Worm (Caenorhabditis elegans) whole organism, L4 larva: ENCODE data around the gene pgph-2.

Experiments
- D1046.2 ChIP-seq: fragments of 200-800 bp; sonication (Bioruptor generic); IDR thresholded peaks from 2 replicates; pipeline ENCODE4 v1.3.6; 2022; ENCODE audit warnings: missing genetic modification characterization, missing compliant biosample characterization
- F26F4.8 ChIP-seq: fragments of 200-800 bp; sonication (Bioruptor generic); conservative IDR thresholded peaks from 2 replicates; pipeline ENCODE4 v1.3.6; 2022; ENCODE audit warnings: missing genetic modification characterization, missing compliant biosample characterization
- F37D6.2 ChIP-seq: sonication (generic microtip); optimal IDR thresholded peaks from 2 replicates; lab custom pipeline; 2016; ENCODE audit warnings: mild to moderate bottlenecking, missing genetic modification characterization, missing compliant biosample characterization
- R02D3.7 ChIP-seq: fragments of 150-350 bp; sonication (generic microtip); optimal IDR thresholded peaks from 3 replicates; lab custom pipeline; 2014; ENCODE audit warnings: missing biosample characterization, missing genetic modification characterization
- T20F7.1 ChIP-seq: fragments of 200-800 bp; sonication (Bioruptor generic); optimal IDR thresholded peaks from 2 replicates; lab custom pipeline; 2018; ENCODE audit warnings: mild to moderate bottlenecking, missing genetic modification characterization, missing compliant biosample characterization
- aly-2 ChIP-seq: sonication (generic microtip); optimal IDR thresholded peaks from 2 replicates; lab custom pipeline; 2018; ENCODE audit warnings: missing biosample characterization, missing genetic modification characterization
- ceh-44 ChIP-seq: fragments of 200-800 bp; sonication (Bioruptor generic); IDR thresholded peaks from 2 replicates; pipeline ENCODE4 v1.3.6; 2022; ENCODE audit warnings: missing genetic modification reagents, missing genetic modification characterization, missing compliant biosample characterization
- ceh-62 ChIP-seq: sonication (generic microtip); optimal IDR thresholded peaks from 2 replicates; lab custom pipeline; 2017; ENCODE audit warnings: missing biosample characterization, missing genetic modification characterization
- ctbp-1 ChIP-seq: fragments of 200-800 bp; sonication (Bioruptor generic); IDR thresholded peaks from 2 replicates; pipeline ENCODE4 v1.3.6; 2022; ENCODE audit warnings: missing genetic modification reagents, missing genetic modification characterization, missing compliant biosample characterization
- daf-16 ChIP-seq, 3 experiments: sonication (generic microtip); optimal IDR thresholded peaks; 2 replicates each; lab custom pipeline; 2016 to 2017; ENCODE audit warnings: missing genetic modification characterization in 3 of 3, missing genetic modification reagents in 3 of 3, mild to moderate bottlenecking in 2 of 3, missing compliant biosample characterization in 2 of 3, missing biosample characterization in 1 of 3, moderate library complexity in 1 of 3
- daf-19 ChIP-seq: fragments of 200-800 bp; sonication (Bioruptor generic); conservative IDR thresholded peaks from 2 replicates; pipeline ENCODE4 v1.3.6; 2022; ENCODE audit warnings: missing genetic modification characterization, missing compliant biosample characterization
- dmd-6 ChIP-seq: fragments of 200-800 bp; sonication (Bioruptor generic); IDR thresholded peaks from 2 replicates; pipeline ENCODE4 v1.3.6; 2022; ENCODE audit warnings: missing genetic modification reagents, missing genetic modification characterization, missing compliant biosample characterization
- dmd-9 ChIP-seq: fragments of 200-800 bp; sonication (Bioruptor generic); IDR thresholded peaks from 2 replicates; pipeline ENCODE4 v1.3.6; 2022; ENCODE audit warnings: missing genetic modification reagents, missing genetic modification characterization, missing compliant biosample characterization
- duxl-1 ChIP-seq: sonication (generic microtip); optimal IDR thresholded peaks from 2 replicates; lab custom pipeline; 2016; ENCODE audit warnings: mild to moderate bottlenecking, missing genetic modification characterization, moderate library complexity, missing compliant biosample characterization; ENCODE audit not compliant: poor library complexity
- dve-1 ChIP-seq: sonication (generic microtip); optimal IDR thresholded peaks from 2 replicates; lab custom pipeline; 2017; ENCODE audit warnings: antibody characterized with exemption, mild to moderate bottlenecking, missing genetic modification characterization, missing compliant biosample characterization; ENCODE audit not compliant: insufficient read depth
- egl-43 ChIP-seq: fragments of 200-800 bp; sonication (Bioruptor generic); IDR thresholded peaks from 2 replicates; pipeline ENCODE4 v1.3.6; 2022; ENCODE audit warnings: missing genetic modification reagents, missing genetic modification characterization, missing compliant biosample characterization
- hif-1 ChIP-seq, 2 experiments: sonication (generic microtip); optimal IDR thresholded peaks; 2 replicates each; lab custom pipeline; 2016 to 2017; ENCODE audit warnings: missing compliant biosample characterization in 2 of 2, missing genetic modification characterization in 2 of 2, missing genetic modification reagents in 2 of 2, missing genotype in 2 of 2, mild to moderate bottlenecking in 1 of 2
- hlh-11 ChIP-seq: fragments of 200-800 bp; sonication (Bioruptor generic); optimal IDR thresholded peaks from 2 replicates; lab custom pipeline; 2018; ENCODE audit warnings: mild to moderate bottlenecking, missing genetic modification characterization, missing compliant biosample characterization
- hlh-30 ChIP-seq: sonication (generic microtip); optimal IDR thresholded peaks from 2 replicates; lab custom pipeline; 2017; ENCODE audit warnings: antibody characterized with exemption, mild to moderate bottlenecking, missing genetic modification characterization, missing compliant biosample characterization; ENCODE audit not compliant: insufficient read depth
- jun-1 ChIP-seq: fragments of 150-350 bp; optimal IDR thresholded peaks from 2 replicates; lab custom pipeline; 2014; ENCODE audit warnings: missing biosample characterization, missing genetic modification reagents, missing genetic modification characterization
- lim-7 ChIP-seq: fragments of 200-800 bp; sonication (Bioruptor generic); IDR thresholded peaks from 2 replicates; pipeline ENCODE4 v1.3.6; 2022; ENCODE audit warnings: missing genetic modification characterization, missing compliant biosample characterization
- lin-13 ChIP-seq: fragments of 150-350 bp; optimal IDR thresholded peaks from 2 replicates; lab custom pipeline; 2014; ENCODE audit warnings: missing biosample characterization, missing genetic modification reagents, missing genetic modification characterization
- lin-15B ChIP-seq: fragments of 150-350 bp; sonication (generic microtip); optimal IDR thresholded peaks from 3 replicates; lab custom pipeline; 2014; ENCODE audit warnings: missing biosample characterization, missing genetic modification characterization
- lir-3 ChIP-seq: sonication (generic microtip); optimal IDR thresholded peaks from 2 replicates; lab custom pipeline; 2016; ENCODE audit warnings: mild to moderate bottlenecking, missing genetic modification characterization, missing compliant biosample characterization
- lsy-2 ChIP-seq, 2 experiments: fragments of 150-350 bp in 1 of 2; sonication (generic microtip) in 1 of 2; optimal IDR thresholded peaks; 2 replicates each; lab custom pipeline; 2014 to 2017; ENCODE audit warnings: missing biosample characterization in 2 of 2, missing genetic modification characterization in 2 of 2
- mdt-29 ChIP-seq: fragments of 200-800 bp; sonication (Bioruptor generic); IDR thresholded peaks from 2 replicates; pipeline ENCODE4 v1.3.6; 2022; ENCODE audit warnings: missing genetic modification reagents, missing genetic modification characterization, missing compliant biosample characterization
- mep-1 ChIP-seq: fragments of 150-350 bp; sonication (generic microtip); optimal IDR thresholded peaks from 3 replicates; lab custom pipeline; 2014; ENCODE audit warnings: missing biosample characterization, missing genetic modification characterization
- mes-2 ChIP-seq: sonication (generic microtip); optimal IDR thresholded peaks from 2 replicates; lab custom pipeline; 2016; ENCODE audit warnings: missing genotype, mild to moderate bottlenecking, missing genetic modification characterization, missing compliant biosample characterization; ENCODE audit not compliant: poor library complexity, severe bottlenecking
- mxl-2 ChIP-seq: fragments of 200-800 bp; sonication (Bioruptor generic); conservative IDR thresholded peaks from 2 replicates; pipeline ENCODE4 v1.3.6; 2022; ENCODE audit warnings: missing genetic modification reagents, missing genetic modification characterization, missing compliant biosample characterization
- nhr-10 ChIP-seq: fragments of 150-350 bp; optimal IDR thresholded peaks from 2 replicates; lab custom pipeline; 2014; ENCODE audit warnings: missing biosample characterization, missing genetic modification characterization
- nhr-111 ChIP-seq: fragments of 200-800 bp; sonication (Bioruptor generic); optimal IDR thresholded peaks from 2 replicates; lab custom pipeline; 2018; ENCODE audit warnings: mild to moderate bottlenecking, missing genetic modification characterization, missing compliant biosample characterization
- nhr-28 ChIP-seq: fragments of 150-350 bp; optimal IDR thresholded peaks from 2 replicates; lab custom pipeline; 2014; ENCODE audit warnings: missing biosample characterization, missing genetic modification characterization
- nhr-41 ChIP-seq: fragments of 200-800 bp; sonication (Bioruptor generic); IDR thresholded peaks from 2 replicates; pipeline ENCODE4 v1.3.6; 2022; ENCODE audit warnings: missing genetic modification reagents, missing genetic modification characterization, missing compliant biosample characterization
- nhr-48 ChIP-seq: sonication (generic microtip); optimal IDR thresholded peaks from 2 replicates; lab custom pipeline; 2016; ENCODE audit warnings: mild to moderate bottlenecking, missing genetic modification characterization, missing compliant biosample characterization
- pha-4 ChIP-seq, 2 experiments: fragments of 150-350 bp in 1 of 2; fragments of 200-800 bp in 1 of 2; sonication (Bioruptor generic) in 1 of 2; IDR thresholded peaks in 1 of 2; optimal IDR thresholded peaks in 1 of 2; 2 replicates each; pipeline versions ENCODE4 v1.3.6 to Lab custom; 2014 to 2022; ENCODE audit warnings: missing genetic modification characterization in 2 of 2, missing genetic modification reagents in 2 of 2, missing biosample characterization in 1 of 2, missing compliant biosample characterization in 1 of 2
- pqm-1 ChIP-seq: sonication (generic microtip); optimal IDR thresholded peaks from 2 replicates; lab custom pipeline; 2017; ENCODE audit warnings: missing biosample characterization, missing genetic modification characterization
- rbr-2 ChIP-seq: sonication (generic microtip); optimal IDR thresholded peaks from 2 replicates; lab custom pipeline; 2016; ENCODE audit warnings: missing genotype, missing genetic modification characterization, missing compliant biosample characterization
- saeg-2 ChIP-seq: fragments of 200-800 bp; sonication (Bioruptor generic); IDR thresholded peaks from 2 replicates; pipeline ENCODE4 v1.3.6; 2022; ENCODE audit warnings: missing genetic modification reagents, missing genetic modification characterization, missing compliant biosample characterization
- skn-1 ChIP-seq: fragments of 150-350 bp; optimal IDR thresholded peaks from 2 replicates; lab custom pipeline; 2014; ENCODE audit warnings: missing biosample characterization, missing genetic modification characterization
- snpc-1.2 ChIP-seq: fragments of 200-800 bp; sonication (Bioruptor generic); IDR thresholded peaks from 2 replicates; pipeline ENCODE4 v1.3.6; 2022; ENCODE audit warnings: missing genetic modification reagents, missing genetic modification characterization, missing compliant biosample characterization
- snpc-4 ChIP-seq: fragments of 150-350 bp; optimal IDR thresholded peaks from 2 replicates; lab custom pipeline; 2014; ENCODE audit warnings: missing biosample characterization, missing genetic modification characterization
- spr-1 ChIP-seq: sonication (generic microtip); optimal IDR thresholded peaks from 2 replicates; lab custom pipeline; 2016; ENCODE audit warnings: mild to moderate bottlenecking, missing genetic modification characterization, missing compliant biosample characterization
- tag-97 ChIP-seq: fragments of 200-800 bp; sonication (Bioruptor generic); IDR thresholded peaks from 2 replicates; pipeline ENCODE4 v1.3.6; 2022; ENCODE audit warnings: missing genetic modification characterization, missing compliant biosample characterization
- unc-130 ChIP-seq: sonication (generic microtip); optimal IDR thresholded peaks from 2 replicates; lab custom pipeline; 2016; ENCODE audit warnings: missing genetic modification reagents, missing genetic modification characterization, missing compliant biosample characterization
- unc-62 ChIP-seq, 3 experiments: fragments of 150-350 bp in 1 of 3; sonication (generic microtip); optimal IDR thresholded peaks in 2 of 3; peaks in 1 of 3; 1 replicate in 1 of 3; 2 replicates in 2 of 3; lab custom pipeline; 2014 to 2017; ENCODE audit warnings: missing biosample characterization in 3 of 3, missing genetic modification characterization in 3 of 3, missing genetic modification reagents in 3 of 3, missing genotype in 1 of 3
- zag-1 ChIP-seq: fragments of 150-350 bp; optimal IDR thresholded peaks from 2 replicates; lab custom pipeline; 2014; ENCODE audit warnings: missing biosample characterization, missing genetic modification characterization
- zfp-2 ChIP-seq: sonication (generic microtip); optimal IDR thresholded peaks from 2 replicates; lab custom pipeline; 2016; ENCODE audit warnings: mild to moderate bottlenecking, missing genetic modification characterization, missing compliant biosample characterization
- ztf-11 ChIP-seq: fragments of 150-350 bp; optimal IDR thresholded peaks from 2 replicates; lab custom pipeline; 2014; ENCODE audit warnings: missing biosample characterization, missing genetic modification characterization

pgph-2 gene

ce11 chrV:5768292-5768695, 3.4 kb downstream of the pgph-2 start (continued):
- TF ChIP-seq unc-130 (GFP tag; lab: Kevin White, UChicago) (no peak), lim-7 (GFP tag; lab: Robert Waterston, UW) (no peak), R02D3.7 (tag; lab: Kevin White, UChicago) (no peak), lin-13 (GFP tag; lab: Kevin White, UChicago) (no peak), nhr-111 (GFP tag; lab: Kevin White, UChicago) (no peak), dmd-9 (no peak), snpc-4 (no peak), nhr-10 (peak; percentile 79), egl-43 (GFP tag; lab: Robert Waterston, UW) (no peak), rbr-2 (no peak), mdt-29 (GFP tag; lab: Robert Waterston, UW) (no peak), zfp-2 (tag; lab: Kevin White, UChicago) (no peak), F37D6.2 (tag; lab: Kevin White, UChicago) (no peak), ceh-62 (tag; lab: Kevin White, UChicago) (no peak), saeg-2 (GFP tag; lab: Robert Waterston, UW) (no peak), mxl-2 (GFP tag; lab: Robert Waterston, UW) (peak; percentile 97), T20F7.1 (GFP tag; lab: Kevin White, UChicago) (peak; percentile 15), mes-2 (tag; lab: Kevin White, UChicago) (no peak), daf-19 (GFP tag; lab: Robert Waterston, UW) (no peak), tag-97 (GFP tag; lab: Robert Waterston, UW) (no peak), lsy-2 (tag; optimal IDR thresholded peaks at IDR 0.05; lab: Kevin White, UChicago) (peak in 1 of 2 experiments; percentile 54), jun-1 (tag; lab: Kevin White, UChicago) (no peak), duxl-1 (tag; lab: Kevin White, UChicago) (no peak), skn-1 (no peak), unc-62 (GFP tag; optimal IDR thresholded peaks at IDR 0.05 in 1 of 2; lab: Kevin White, UChicago) (peak in 1 of 2 experiments; percentile 71), unc-62 (tag; optimal IDR thresholded peaks at IDR 0.05; lab: Kevin White, UChicago) (no peak), hif-1 (tag; optimal IDR thresholded peaks at IDR 0.05; lab: Kevin White, UChicago) (peak; percentile 6 to 21), spr-1 (tag; lab: Kevin White, UChicago) (peak; percentile 67), pha-4 (GFP tag; IDR thresholded peaks at IDR 0.05; lab: Robert Waterston, UW) (no peak), pha-4 (tag; optimal IDR thresholded peaks at IDR 0.05; lab: Kevin White, UChicago) (no peak)

- TF ChIP-seq lir-3 (tag; lab: Kevin White, UChicago), result no peak
- no peak for TF ChIP-seq hif-1 (tag; optimal IDR thresholded peaks at IDR 0.05; lab: Kevin White, UChicago)
- no peak for TF ChIP-seq lin-15B (tag; lab: Kevin White, UChicago)
- peak; percentile 51 for TF ChIP-seq hlh-11 (tag; lab: Kevin White, UChicago)
- no peak for TF ChIP-seq pha-4 (GFP tag; IDR thresholded peaks at IDR 0.05; lab: Robert Waterston, UW)
- TF ChIP-seq pha-4 (tag; optimal IDR thresholded peaks at IDR 0.05; lab: Kevin White, UChicago), result no peak
- no peak for TF ChIP-seq lin-13 (GFP tag; lab: Kevin White, UChicago)
- no peak for TF ChIP-seq D1046.2 (GFP tag; lab: Robert Waterston, UW)
- no peak for TF ChIP-seq T20F7.1 (GFP tag; lab: Kevin White, UChicago)
- TF ChIP-seq F26F4.8, result no peak
- no peak for TF ChIP-seq aly-2
- TF ChIP-seq unc-62 (GFP tag; optimal IDR thresholded peaks at IDR 0.05 in 1 of 2; lab: Kevin White, UChicago), result peak in 1 of 2 experiments; percentile 60
- no peak for TF ChIP-seq unc-62 (tag; optimal IDR thresholded peaks at IDR 0.05; lab: Kevin White, UChicago)
- no peak for TF ChIP-seq daf-16 (GFP tag; optimal IDR thresholded peaks at IDR 0.05; lab: Kevin White, UChicago)
- peak; percentile 56 for TF ChIP-seq daf-16 (tag; optimal IDR thresholded peaks at IDR 0.05; lab: Kevin White, UChicago)
- no peak for TF ChIP-seq mep-1 (tag; lab: Kevin White, UChicago)
- TF ChIP-seq hlh-30 (tag; lab: Kevin White, UChicago), result peak; percentile 15
- TF ChIP-seq dve-1 (tag; lab: Kevin White, UChicago), result peak; percentile 35
- TF ChIP-seq nhr-48, result peak; percentile 48
- peak; percentile 82 for TF ChIP-seq dmd-6 (GFP tag; lab: Robert Waterston, UW)
- TF ChIP-seq nhr-28, result peak; percentile 32
- TF ChIP-seq ctbp-1 (GFP tag; lab: Robert Waterston, UW), result no peak
- TF ChIP-seq zag-1 (tag; lab: Kevin White, UChicago), result no peak
- TF ChIP-seq ceh-44 (GFP tag; lab: Robert Waterston, UW), result no peak
- TF ChIP-seq pqm-1 (tag; lab: Kevin White, UChicago), result peak; percentile 36
- no peak for TF ChIP-seq snpc-1.2
- TF ChIP-seq nhr-41 (GFP tag; lab: Robert Waterston, UW), result no peak
- TF ChIP-seq ztf-11 (tag; lab: Kevin White, UChicago), result no peak
Measured at ce11 chrV:5769500-5769899, 4.6 kb downstream of the pgph-2 start.
